Fruit fly (Drosophila melanogaster): ENCODE data around the gene CG8031.

- TF ChIP-seq rn (GFP tag; IDR thresholded peaks at IDR 0.05) (no peak), CG15710 (tag; optimal IDR thresholded peaks at IDR 0.05) (no peak), EcR (GFP tag; optimal IDR thresholded peaks at IDR 0.05) (peak; percentile 30), CG13204 (GFP tag; optimal IDR thresholded peaks at IDR 0.05) (no peak), CG34367 (tag; optimal IDR thresholded peaks at IDR 0.05) (no peak), CG8159 (tag; optimal IDR thresholded peaks at IDR 0.05) (no peak), Ets98B (GFP tag; IDR thresholded peaks at IDR 0.05) (no peak), CG17806 (tag; optimal IDR thresholded peaks at IDR 0.05) (no peak), CG9948 (tag; optimal IDR thresholded peaks at IDR 0.05) (no peak), Snoo (tag; optimal IDR thresholded peaks at IDR 0.05) (no peak)
Observed at dm6 chr3R:12962612-12963011, 48.5 kb downstream of the CG8031 start.

Data from whole organism, pupa.